Fruit fly (Drosophila melanogaster) whole organism, embryonic: ENCODE results near the gene CG14153.

Experiments used
- Awh ChIP-seq: fragments of 200-800 bp; sonication (Bioruptor generic); IDR thresholded peaks from 2 replicates; pipeline ENCODE4, ENCODE4 v1.3.6; 2022; ENCODE audit warnings: missing biosample characterization, missing genetic modification characterization
- BEAF-32 ChIP-seq: fragments of 200-800 bp; sonication (Bioruptor generic); optimal IDR thresholded peaks from 3 replicates; lab custom pipeline; 2017; ENCODE audit warnings: missing biosample characterization, missing genetic modification characterization, mild to moderate bottlenecking, moderate library complexity, missing genetic modification reagents
- BtbVII ChIP-seq: fragments of 200-800 bp; sonication (Bioruptor generic); optimal IDR thresholded peaks from 3 replicates; lab custom pipeline; 2017; ENCODE audit warnings: missing biosample characterization, mild to moderate bottlenecking, missing genetic modification characterization
- CG15601 ChIP-seq: fragments of 200-800 bp; sonication (Bioruptor generic); optimal IDR thresholded peaks from 3 replicates; lab custom pipeline; 2019; ENCODE audit warnings: missing biosample characterization, mild to moderate bottlenecking, missing genetic modification characterization, moderate library complexity
- CG1603 ChIP-seq: fragments of 200-800 bp; sonication (Bioruptor generic); optimal IDR thresholded peaks from 2 replicates; lab custom pipeline; 2019; ENCODE audit warnings: missing biosample characterization, mild to moderate bottlenecking, missing genetic modification characterization, moderate library complexity
- CG17328 ChIP-seq: fragments of 200-800 bp; sonication (Bioruptor generic); IDR thresholded peaks from 2 replicates; pipeline ENCODE4 v1.3.6; 2022; ENCODE audit warnings: missing biosample characterization, missing genetic modification characterization
- CG2120 ChIP-seq: fragments of 200-800 bp; sonication (Bioruptor generic); optimal IDR thresholded peaks from 3 replicates; lab custom pipeline; 2016; ENCODE audit warnings: missing biosample characterization, missing genetic modification characterization
- CG2129 ChIP-seq: fragments of 200-800 bp; sonication (Bioruptor generic); IDR thresholded peaks from 2 replicates; pipeline ENCODE4 v1.3.6; 2022; ENCODE audit warnings: missing biosample characterization, missing genetic modification characterization; ENCODE audit not compliant: partially characterized antibody
- CG2875 ChIP-seq: fragments of 200-800 bp; sonication (Bioruptor generic); optimal IDR thresholded peaks from 2 replicates; lab custom pipeline; 2017; ENCODE audit warnings: missing biosample characterization, mild to moderate bottlenecking, missing genetic modification characterization, missing genetic modification reagents
- CG31441 ChIP-seq: fragments of 200-800 bp; sonication (Bioruptor generic); IDR thresholded peaks from 2 replicates; pipeline ENCODE4 v1.3.6; 2022; ENCODE audit warnings: missing biosample characterization, missing genetic modification characterization
- CG4730 ChIP-seq: fragments of 200-800 bp; sonication (Bioruptor generic); IDR thresholded peaks from 2 replicates; pipeline ENCODE4 v1.3.6; 2022; ENCODE audit warnings: missing biosample characterization, missing genetic modification characterization
- CG5245 ChIP-seq: fragments of 200-800 bp; sonication (Bioruptor generic); optimal IDR thresholded peaks from 3 replicates; lab custom pipeline; 2016; ENCODE audit warnings: missing biosample characterization, missing genetic modification characterization
- CG6813 ChIP-seq: fragments of 200-800 bp; sonication (Bioruptor generic); optimal IDR thresholded peaks from 2 replicates; lab custom pipeline; 2017; ENCODE audit warnings: missing biosample characterization, missing genetic modification characterization, mild to moderate bottlenecking, moderate library complexity, missing genetic modification reagents
- CG7357 ChIP-seq: fragments of 200-800 bp; sonication (Bioruptor generic); IDR thresholded peaks from 3 replicates; pipeline ENCODE4 v1.3.6; 2022; ENCODE audit warnings: missing biosample characterization, missing genetic modification characterization
- CG7928 ChIP-seq: fragments of 200-800 bp; sonication (Bioruptor generic); optimal IDR thresholded peaks from 2 replicates; lab custom pipeline; 2017; ENCODE audit warnings: missing biosample characterization, mild to moderate bottlenecking, missing genetic modification characterization
- CG9437 ChIP-seq: fragments of 200-800 bp; sonication (Bioruptor generic); optimal IDR thresholded peaks from 2 replicates; lab custom pipeline; 2018; ENCODE audit warnings: missing biosample characterization, mild to moderate bottlenecking, missing genetic modification characterization
- CG9817 ChIP-seq: fragments of 200-800 bp; sonication (Bioruptor generic); optimal IDR thresholded peaks from 2 replicates; lab custom pipeline; 2018; ENCODE audit warnings: missing biosample characterization, mild to moderate bottlenecking, missing genetic modification characterization, moderate library complexity
- CHES-1-like ChIP-seq: fragments of 200-800 bp; sonication (Bioruptor generic); optimal IDR thresholded peaks from 2 replicates; lab custom pipeline; 2016; ENCODE audit warnings: missing biosample characterization, missing genetic modification characterization
- HmgZ ChIP-seq: fragments of 200-800 bp; sonication (Bioruptor generic); optimal IDR thresholded peaks from 2 replicates; lab custom pipeline; 2018; ENCODE audit warnings: missing biosample characterization, mild to moderate bottlenecking, missing genetic modification characterization
- Lhr ChIP-seq: fragments of 200-800 bp; sonication (Bioruptor generic); optimal IDR thresholded peaks from 3 replicates; lab custom pipeline; 2017; ENCODE audit warnings: mild to moderate bottlenecking, missing biosample characterization, missing genetic modification reagents, missing genetic modification characterization
- MESR4 ChIP-seq: fragments of 200-800 bp; sonication (Bioruptor generic); optimal IDR thresholded peaks from 2 replicates; lab custom pipeline; 2018; ENCODE audit warnings: missing biosample characterization, mild to moderate bottlenecking, missing genetic modification characterization, moderate library complexity
- Oli ChIP-seq: fragments of 200-800 bp; sonication (Bioruptor generic); optimal IDR thresholded peaks from 2 replicates; lab custom pipeline; 2018; ENCODE audit warnings: missing biosample characterization, mild to moderate bottlenecking, missing genetic modification characterization, moderate library complexity
- Six4 ChIP-seq: fragments of 200-800 bp; sonication (Bioruptor generic); optimal IDR thresholded peaks from 2 replicates; lab custom pipeline; 2016; ENCODE audit warnings: missing biosample characterization, missing genetic modification characterization
- Vsx1 ChIP-seq: fragments of 200-800 bp; sonication (Bioruptor generic); optimal IDR thresholded peaks from 2 replicates; lab custom pipeline; 2017; ENCODE audit warnings: missing biosample characterization, mild to moderate bottlenecking, missing genetic modification characterization, missing genetic modification reagents
- cas ChIP-seq: fragments of 200-800 bp; sonication (Bioruptor generic); IDR thresholded peaks from 2 replicates; pipeline ENCODE4 v1.3.6; 2022; ENCODE audit warnings: missing biosample characterization, missing genetic modification characterization
- cato ChIP-seq: fragments of 200-800 bp; sonication (Bioruptor generic); optimal IDR thresholded peaks from 2 replicates; lab custom pipeline; 2016; ENCODE audit warnings: missing biosample characterization, missing genetic modification characterization, borderline replicate concordance
- corto ChIP-seq: fragments of 200-800 bp; sonication (Bioruptor generic); optimal IDR thresholded peaks from 2 replicates; lab custom pipeline; 2016; ENCODE audit warnings: missing biosample characterization, mild to moderate bottlenecking, missing genetic modification characterization, moderate library complexity
- crol ChIP-seq: fragments of 200-800 bp; sonication (Bioruptor generic); IDR thresholded peaks from 2 replicates; pipeline ENCODE4 v1.3.6; 2022; ENCODE audit warnings: missing biosample characterization, missing genetic modification characterization
- cwo ChIP-seq: fragments of 200-800 bp; sonication (Bioruptor generic); optimal IDR thresholded peaks from 3 replicates; lab custom pipeline; 2017; ENCODE audit warnings: missing biosample characterization, missing genetic modification characterization, mild to moderate bottlenecking, moderate library complexity, missing genetic modification reagents
- da ChIP-seq: fragments of 200-800 bp; sonication (Bioruptor generic); optimal IDR thresholded peaks from 2 replicates; lab custom pipeline; 2016; ENCODE audit warnings: missing biosample characterization, missing genetic modification characterization
- dimm ChIP-seq: fragments of 200-800 bp; sonication (Bioruptor generic); IDR thresholded peaks from 2 replicates; pipeline ENCODE4 v1.3.6; 2022; ENCODE audit warnings: missing biosample characterization, missing genetic modification characterization
- kay ChIP-seq: fragments of 200-800 bp; sonication (Bioruptor generic); optimal IDR thresholded peaks from 2 replicates; lab custom pipeline; 2016; ENCODE audit warnings: missing biosample characterization, missing genetic modification characterization
- lmd ChIP-seq: fragments of 200-800 bp; sonication (Bioruptor generic); IDR thresholded peaks from 2 replicates; pipeline ENCODE4 v1.3.6; 2022; ENCODE audit warnings: missing biosample characterization, missing genetic modification characterization
- otp ChIP-seq: fragments of 200-800 bp; sonication (Bioruptor generic); IDR thresholded peaks from 3 replicates; pipeline ENCODE4, ENCODE4 v1.3.6; 2022; ENCODE audit warnings: missing biosample characterization, missing genetic modification characterization
- peb ChIP-seq: fragments of 200-800 bp; sonication (Bioruptor generic); IDR thresholded peaks from 2 replicates; pipeline ENCODE4 v1.3.6; 2022; ENCODE audit warnings: missing biosample characterization, missing genetic modification characterization
- pfk ChIP-seq: fragments of 200-800 bp; sonication (Bioruptor generic); optimal IDR thresholded peaks from 2 replicates; lab custom pipeline; 2018; ENCODE audit warnings: missing biosample characterization, mild to moderate bottlenecking, missing genetic modification characterization, moderate library complexity
- pho ChIP-seq: fragments of 200-800 bp; sonication (Bioruptor generic); optimal IDR thresholded peaks from 2 replicates; lab custom pipeline; 2016; ENCODE audit warnings: missing biosample characterization, missing genetic modification characterization
- phol ChIP-seq: fragments of 200-800 bp; sonication (Bioruptor generic); optimal IDR thresholded peaks from 3 replicates; lab custom pipeline; 2018; ENCODE audit warnings: missing biosample characterization, mild to moderate bottlenecking, missing genetic modification characterization, moderate library complexity
- salm ChIP-seq: fragments of 200-800 bp; sonication (Bioruptor generic); optimal IDR thresholded peaks from 2 replicates; lab custom pipeline; 2018; ENCODE audit warnings: missing biosample characterization, mild to moderate bottlenecking, missing genetic modification characterization
- seq ChIP-seq: fragments of 200-800 bp; sonication (Bioruptor generic); IDR thresholded peaks from 2 replicates; pipeline ENCODE4 v1.3.6; 2022; ENCODE audit warnings: missing biosample characterization, missing genetic modification characterization
- slbo ChIP-seq: fragments of 200-800 bp; sonication (Bioruptor generic); IDR thresholded peaks from 2 replicates; pipeline ENCODE4 v1.3.6; 2022; ENCODE audit warnings: missing biosample characterization, missing genetic modification characterization
- sqz ChIP-seq: fragments of 200-800 bp; sonication (Bioruptor generic); optimal IDR thresholded peaks from 3 replicates; lab custom pipeline; 2018; ENCODE audit warnings: missing biosample characterization, mild to moderate bottlenecking, missing genetic modification characterization
- tio ChIP-seq: fragments of 200-800 bp; sonication (Bioruptor generic); optimal IDR thresholded peaks from 2 replicates; lab custom pipeline; 2017; ENCODE audit warnings: missing biosample characterization, missing genetic modification characterization, inconsistent platforms
- tll ChIP-seq, 2 experiments: fragments of 200-800 bp in 1 of 2; fragments of >200 bp in 1 of 2; sonication (Bioruptor generic) in 1 of 2; optimal IDR thresholded peaks; 2 replicates each; lab custom pipeline; 2017 to 2019; ENCODE audit warnings: missing biosample characterization in 2 of 2, missing genetic modification characterization in 2 of 2, mild to moderate bottlenecking in 1 of 2, moderate library complexity in 1 of 2
- tup ChIP-seq: fragments of 200-800 bp; sonication (Bioruptor generic); optimal IDR thresholded peaks from 2 replicates; lab custom pipeline; 2016; ENCODE audit warnings: missing biosample characterization, mild to moderate bottlenecking, missing genetic modification characterization, moderate library complexity
- usp ChIP-seq: fragments of >200 bp; optimal IDR thresholded peaks from 2 replicates; lab custom pipeline; 2017; ENCODE audit warnings: missing biosample characterization, missing genetic modification characterization

CG14153 gene

DNA sequence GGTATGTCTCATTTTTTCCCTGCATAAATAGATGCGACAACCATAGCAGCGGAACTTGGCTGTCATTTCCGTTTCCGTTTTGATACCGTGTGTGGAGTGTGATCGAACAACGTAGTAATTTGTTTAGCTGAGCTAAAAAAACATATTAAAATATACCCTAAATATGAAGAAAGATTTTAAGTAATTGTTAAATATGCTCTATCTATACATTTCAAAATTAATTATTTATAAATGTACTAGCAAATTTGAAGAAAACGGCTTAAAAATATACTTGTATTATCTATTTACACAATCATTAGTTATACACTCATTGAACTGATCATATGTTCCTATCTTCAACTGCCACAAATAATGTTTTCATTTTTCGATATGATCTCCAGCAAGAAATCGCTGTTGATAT, 17.1 kb upstream of the CG14153 start, which contains the start of gene CG34238:
Gene CG34238 (plus strand): TSS at position 301 of the 400 bp plus-strand sequence.
- TF ChIP-seq slbo (no peak), pho (no peak), Vsx1 (GFP tag; lab: Kevin White, UChicago) (no peak), Oli (tag; lab: Kevin White, UChicago) (no peak), cwo (GFP tag; lab: Kevin White, UChicago) (no peak), CG31441 (GFP tag; lab: Robert Waterston, UW) (no peak), peb (GFP tag; lab: Robert Waterston, UW) (no peak), Lhr (GFP tag; lab: Kevin White, UChicago) (no peak)

DNA sequence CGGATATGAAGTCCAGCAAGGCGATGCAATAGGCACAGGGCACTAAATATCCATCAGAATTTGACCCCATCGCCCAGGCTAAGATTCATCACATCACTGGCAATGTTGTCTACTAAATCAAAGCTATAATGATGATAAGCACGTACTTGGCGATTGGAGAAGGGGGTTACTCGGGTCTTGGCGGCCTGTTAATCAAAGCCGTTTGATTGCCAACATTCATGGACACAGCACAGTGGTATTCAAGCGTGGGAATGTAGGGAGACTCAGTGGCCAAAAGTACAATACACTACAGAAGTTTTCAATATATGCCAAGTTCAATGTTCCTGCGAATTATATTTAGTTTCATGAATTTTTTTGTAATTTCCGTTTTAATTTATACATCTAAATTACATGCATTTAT, 14.9 kb upstream of the CG14153 start, which contains the start of gene CG14151:
Gene CG14151 (minus strand): TSS at position 101 of the 400 bp plus-strand sequence.
- TF ChIP-seq Awh (no peak), MESR4 (GFP tag; lab: Kevin White, UChicago) (no peak), tio (GFP tag; lab: Kevin White, UChicago) (no peak), otp (GFP tag; lab: Robert Waterston, UW) (no peak), cas (no peak), BEAF-32 (GFP tag; lab: Kevin White, UChicago) (no peak), BtbVII (GFP tag; lab: Kevin White, UChicago) (no peak), CG7357 (GFP tag; lab: Robert Waterston, UW) (no peak), pfk (GFP tag; lab: Kevin White, UChicago) (no peak), cato (GFP tag; lab: Kevin White, UChicago) (no peak)
- TF ChIP-seq, all 482 proteins: peak for 0

DNA sequence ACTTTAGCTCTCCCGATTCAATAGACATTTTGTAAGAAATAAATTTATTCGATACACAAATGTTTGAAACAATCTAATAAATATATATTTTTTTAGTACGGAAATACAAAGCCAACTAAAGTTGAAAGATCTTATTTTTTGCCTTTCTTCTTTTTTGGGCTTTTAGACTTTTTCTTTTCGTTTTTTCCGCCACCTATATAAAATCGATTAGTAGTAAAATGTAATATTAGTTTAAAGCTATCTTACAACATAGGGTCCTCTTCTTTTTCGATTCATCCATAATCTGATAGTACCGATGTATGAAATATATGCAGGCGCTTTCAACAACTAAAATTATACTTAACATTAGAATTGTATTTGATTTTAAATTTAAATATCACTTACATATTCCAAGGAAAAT, 13.4 kb upstream of the CG14153 start, which contains the start of gene CG42536:
Gene CG42536 (minus strand): TSS at position 101 of the 400 bp plus-strand sequence.
- TF ChIP-seq lmd (GFP tag; lab: Robert Waterston, UW) (no peak), CG9437 (no peak), corto (GFP tag; lab: Kevin White, UChicago) (no peak), Six4 (GFP tag; lab: Kevin White, UChicago) (no peak), CG2875 (GFP tag; lab: Kevin White, UChicago) (no peak), CG1603 (tag; lab: Kevin White, UChicago) (no peak), da (GFP tag; lab: Kevin White, UChicago) (no peak), sqz (GFP tag; lab: Kevin White, UChicago) (no peak), usp (GFP tag; lab: Kevin White, UChicago) (no peak), CG2129 (GFP tag; lab: Robert Waterston, UW) (no peak), dimm (GFP tag; lab: Robert Waterston, UW) (no peak), CG7928 (GFP tag; lab: Kevin White, UChicago) (no peak), tup (no peak), CG17328 (GFP tag; lab: Robert Waterston, UW) (no peak), seq (no peak), otp (GFP tag; lab: Robert Waterston, UW) (no peak), CG5245 (GFP tag; lab: Kevin White, UChicago) (no peak)

DNA sequence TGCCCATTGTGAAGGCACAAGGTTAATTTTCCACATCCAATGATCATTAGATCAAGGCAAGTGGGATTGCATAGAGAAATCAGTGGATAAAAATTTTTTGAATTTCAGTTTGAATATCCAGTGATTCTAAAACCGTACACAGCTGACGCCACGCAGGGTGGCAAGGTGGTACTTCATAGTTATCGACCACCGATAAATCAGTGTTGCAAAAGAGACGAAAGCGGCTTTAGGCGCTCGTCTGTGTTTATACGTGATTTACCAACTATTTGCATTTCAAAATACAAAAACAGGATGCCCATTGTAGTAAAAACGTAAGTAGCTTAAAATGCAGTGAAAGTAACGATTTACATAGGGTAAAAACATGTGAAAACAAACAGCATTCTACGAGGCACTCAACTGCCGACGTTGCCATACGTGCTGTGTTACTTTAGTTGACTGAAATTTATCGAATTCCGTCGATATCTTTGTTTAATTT, 12.4 kb upstream of the CG14153 start, which contains the start of the genes CG42535, CG34001 and hay:
Gene CG42535 (minus strand): TSS at position 51 of the 475 bp plus-strand sequence.
Gene CG34001 (plus strand): TSS at position 195 of the 475 bp plus-strand sequence.
Gene hay (plus strand): TSS at position 195 of the 475 bp plus-strand sequence.
- TF ChIP-seq CG4730 (GFP tag; lab: Robert Waterston, UW) (0 out of 2 replicates have a peak, but pooled peaks have one; percentile 14), CG5245 (GFP tag; lab: Kevin White, UChicago) (no peak), CG15601 (tag; lab: Kevin White, UChicago) (peak; percentile 12), crol (no peak), CG2120 (GFP tag; lab: Kevin White, UChicago) (peak; percentile 55), phol (tag; lab: Kevin White, UChicago) (peak; percentile 43), CG6813 (no peak), CHES-1-like (GFP tag; lab: Kevin White, UChicago) (peak; percentile 57), CG9817 (tag; lab: Kevin White, UChicago) (no peak), tll (GFP tag; optimal IDR thresholded peaks at IDR 0.05; lab: Kevin White, UChicago) (peak in 1 of 2 experiments; percentile 6), salm (no peak), HmgZ (tag; lab: Kevin White, UChicago) (peak; percentile 51), kay (GFP tag; lab: Kevin White, UChicago) (no peak)
